Fruit fly (Drosophila melanogaster) S2 (cell line): ENCODE results near the gene Bx42.

Source experiments
- CG8478 ChIP-seq: fragments of >200 bp; optimal IDR thresholded peaks from 2 replicates; lab custom pipeline; 2018
- CTCF ChIP-seq, 2 experiments: fragments of >200 bp; optimal IDR thresholded peaks; 2 replicates each; lab custom pipeline; 2018

- TF ChIP-seq CG8478 (no peak), CTCF (optimal IDR thresholded peaks at IDR 0.05; lab: Kevin White, UChicago) (no peak)
Measured at dm6 chrX:9060078-9060477, 46.3 kb downstream of the Bx42 start.
